Worm (Caenorhabditis elegans) whole organism, L4 larva: ENCODE results near the gene Y7A5A.24.

Source experiments
- F37D6.2 ChIP-seq: sonication (generic microtip); optimal IDR thresholded peaks from 2 replicates; lab custom pipeline; 2016; ENCODE audit warnings: mild to moderate bottlenecking, missing genetic modification characterization, missing compliant biosample characterization
- F44E2.7 ChIP-seq: fragments of 200-800 bp; sonication (Bioruptor generic); IDR thresholded peaks from 2 replicates; pipeline ENCODE4 v2.1.2; 2022; ENCODE audit warnings: missing genetic modification characterization, missing compliant biosample characterization
- F49E8.2 ChIP-seq: sonication (generic microtip); optimal IDR thresholded peaks from 2 replicates; lab custom pipeline; 2016; ENCODE audit warnings: missing compliant biosample characterization, mild to moderate bottlenecking, missing genetic modification characterization, borderline replicate concordance
- R02D3.7 ChIP-seq: fragments of 150-350 bp; sonication (generic microtip); optimal IDR thresholded peaks from 3 replicates; lab custom pipeline; 2014; ENCODE audit warnings: missing biosample characterization, missing genetic modification characterization
- T26A8.4 ChIP-seq: fragments of 200-800 bp; sonication (Bioruptor generic); IDR thresholded peaks from 2 replicates; pipeline ENCODE4 v1.3.6; 2022; ENCODE audit warnings: missing genetic modification characterization, missing compliant biosample characterization
- Y48G9A.11 ChIP-seq: fragments of 200-800 bp; sonication (Bioruptor generic); IDR thresholded peaks from 2 replicates; pipeline ENCODE4 v1.3.6; 2022; ENCODE audit warnings: missing genetic modification reagents, missing genetic modification characterization, missing compliant biosample characterization
- Y75B8A.6 ChIP-seq: fragments of 200-800 bp; sonication (Bioruptor generic); IDR thresholded peaks from 2 replicates; pipeline ENCODE4 v1.3.6; 2022; ENCODE audit warnings: missing genetic modification reagents, missing genetic modification characterization, missing compliant biosample characterization
- ZK337.2 ChIP-seq: fragments of 200-800 bp; sonication (Bioruptor generic); IDR thresholded peaks from 2 replicates; pipeline ENCODE4 v1.3.6; 2022; ENCODE audit warnings: missing genetic modification reagents, missing genetic modification characterization, missing compliant biosample characterization
- aha-1 ChIP-seq: fragments of 150-350 bp; peaks from one replicate; lab custom pipeline; 2014; ENCODE audit warnings: missing biosample characterization, missing genetic modification characterization
- ama-1 ChIP-seq: fragments of 150-350 bp; optimal IDR thresholded peaks from 2 replicates; lab custom pipeline; 2014; ENCODE audit warnings: inconsistent platforms, mixed read lengths
- ceh-20 ChIP-seq: fragments of 200-800 bp; sonication (Bioruptor generic); IDR thresholded peaks from 2 replicates; pipeline ENCODE4 v1.3.6; 2022; ENCODE audit warnings: missing genetic modification reagents, missing genetic modification characterization, missing compliant biosample characterization
- ceh-32 ChIP-seq: sonication (generic microtip); optimal IDR thresholded peaks from 2 replicates; lab custom pipeline; 2016; ENCODE audit warnings: mild to moderate bottlenecking, missing genetic modification characterization, missing compliant biosample characterization; ENCODE audit not compliant: poor library complexity
- ceh-44 ChIP-seq: fragments of 200-800 bp; sonication (Bioruptor generic); IDR thresholded peaks from 2 replicates; pipeline ENCODE4 v1.3.6; 2022; ENCODE audit warnings: missing genetic modification reagents, missing genetic modification characterization, missing compliant biosample characterization
- ceh-62 ChIP-seq: sonication (generic microtip); optimal IDR thresholded peaks from 2 replicates; lab custom pipeline; 2017; ENCODE audit warnings: missing biosample characterization, missing genetic modification characterization
- ceh-82 ChIP-seq: sonication (generic microtip); optimal IDR thresholded peaks from 2 replicates; lab custom pipeline; 2017; ENCODE audit warnings: missing biosample characterization, missing genetic modification characterization
- cey-2 ChIP-seq: sonication (generic microtip); optimal IDR thresholded peaks from 3 replicates; lab custom pipeline; 2017; ENCODE audit warnings: missing genetic modification characterization, mild to moderate bottlenecking, missing compliant biosample characterization, antibody characterized with exemption, borderline replicate concordance; ENCODE audit not compliant: insufficient read depth
- daf-12 ChIP-seq: fragments of 150-350 bp; optimal IDR thresholded peaks from 2 replicates; lab custom pipeline; 2014; ENCODE audit warnings: missing biosample characterization, missing genetic modification reagents, missing genetic modification characterization
- dmd-8 ChIP-seq: fragments of 200-800 bp; sonication (Bioruptor generic); IDR thresholded peaks from 2 replicates; pipeline ENCODE4 v1.3.6; 2022; ENCODE audit warnings: missing genetic modification characterization, missing compliant biosample characterization
- dve-1 ChIP-seq: sonication (generic microtip); optimal IDR thresholded peaks from 2 replicates; lab custom pipeline; 2017; ENCODE audit warnings: antibody characterized with exemption, mild to moderate bottlenecking, missing genetic modification characterization, missing compliant biosample characterization; ENCODE audit not compliant: insufficient read depth
- egl-43 ChIP-seq: fragments of 200-800 bp; sonication (Bioruptor generic); IDR thresholded peaks from 2 replicates; pipeline ENCODE4 v1.3.6; 2022; ENCODE audit warnings: missing genetic modification reagents, missing genetic modification characterization, missing compliant biosample characterization
- hif-1 ChIP-seq, 2 experiments: sonication (generic microtip); optimal IDR thresholded peaks; 2 replicates each; lab custom pipeline; 2016 to 2017; ENCODE audit warnings: missing compliant biosample characterization in 2 of 2, missing genetic modification characterization in 2 of 2, missing genetic modification reagents in 2 of 2, missing genotype in 2 of 2, mild to moderate bottlenecking in 1 of 2
- hlh-11 ChIP-seq: fragments of 200-800 bp; sonication (Bioruptor generic); optimal IDR thresholded peaks from 2 replicates; lab custom pipeline; 2018; ENCODE audit warnings: mild to moderate bottlenecking, missing genetic modification characterization, missing compliant biosample characterization
- hmg-1.1 ChIP-seq: fragments of 200-800 bp; sonication (Bioruptor generic); IDR thresholded peaks from 2 replicates; pipeline ENCODE4 v1.3.6; 2022; ENCODE audit warnings: missing genetic modification reagents, missing genetic modification characterization, missing compliant biosample characterization
- lin-1 ChIP-seq: fragments of 200-800 bp; sonication (Bioruptor generic); IDR thresholded peaks from 2 replicates; pipeline ENCODE4 v1.3.6; 2022; ENCODE audit warnings: missing genetic modification reagents, missing genetic modification characterization, missing compliant biosample characterization
- lin-29 ChIP-seq: fragments of 200-800 bp; sonication (Bioruptor generic); IDR thresholded peaks from 2 replicates; pipeline ENCODE4 v1.3.6; 2022; ENCODE audit warnings: missing genetic modification reagents, missing genetic modification characterization, missing compliant biosample characterization
- lin-38 ChIP-seq: fragments of 200-800 bp; sonication (Bioruptor generic); IDR thresholded peaks from 2 replicates; pipeline ENCODE4 v1.3.6; 2022; ENCODE audit warnings: missing genetic modification reagents, missing genetic modification characterization, missing compliant biosample characterization
- lin-39 ChIP-seq: fragments of 150-350 bp; optimal IDR thresholded peaks from 2 replicates; lab custom pipeline; 2014; ENCODE audit warnings: missing biosample characterization, missing genetic modification reagents, missing genetic modification characterization
- lir-3 ChIP-seq: sonication (generic microtip); optimal IDR thresholded peaks from 2 replicates; lab custom pipeline; 2016; ENCODE audit warnings: mild to moderate bottlenecking, missing genetic modification characterization, missing compliant biosample characterization
- madf-5 ChIP-seq, 2 experiments: fragments of 200-800 bp; sonication (Bioruptor generic); IDR thresholded peaks; 2 replicates each; pipeline ENCODE4 v1.3.6; 2022; ENCODE audit warnings: missing compliant biosample characterization in 2 of 2, missing genetic modification characterization in 2 of 2
- mxl-3 ChIP-seq: fragments of 200-800 bp; sonication (Bioruptor generic); optimal IDR thresholded peaks from 2 replicates; lab custom pipeline; 2018; ENCODE audit warnings: mild to moderate bottlenecking, missing genetic modification characterization, missing compliant biosample characterization
- nhr-10 ChIP-seq: fragments of 150-350 bp; optimal IDR thresholded peaks from 2 replicates; lab custom pipeline; 2014; ENCODE audit warnings: missing biosample characterization, missing genetic modification characterization
- nhr-237 ChIP-seq: sonication (generic microtip); optimal IDR thresholded peaks from 2 replicates; lab custom pipeline; 2017; ENCODE audit warnings: missing biosample characterization, missing genetic modification characterization
- nhr-25 ChIP-seq: sonication (generic microtip); optimal IDR thresholded peaks from 2 replicates; lab custom pipeline; 2017; ENCODE audit warnings: missing genetic modification characterization, mild to moderate bottlenecking, missing compliant biosample characterization, antibody characterized with exemption, moderate library complexity, borderline replicate concordance; ENCODE audit not compliant: insufficient read depth
- nhr-28 ChIP-seq: fragments of 150-350 bp; optimal IDR thresholded peaks from 2 replicates; lab custom pipeline; 2014; ENCODE audit warnings: missing biosample characterization, missing genetic modification characterization
- nhr-48 ChIP-seq: sonication (generic microtip); optimal IDR thresholded peaks from 2 replicates; lab custom pipeline; 2016; ENCODE audit warnings: mild to moderate bottlenecking, missing genetic modification characterization, missing compliant biosample characterization
- nhr-77 ChIP-seq: fragments of 150-350 bp; optimal IDR thresholded peaks from 2 replicates; lab custom pipeline; 2014; ENCODE audit warnings: missing biosample characterization, missing genetic modification characterization
- pha-4 ChIP-seq, 2 experiments: fragments of 150-350 bp in 1 of 2; fragments of 200-800 bp in 1 of 2; sonication (Bioruptor generic) in 1 of 2; IDR thresholded peaks in 1 of 2; optimal IDR thresholded peaks in 1 of 2; 2 replicates each; pipeline versions ENCODE4 v1.3.6 to Lab custom; 2014 to 2022; ENCODE audit warnings: missing genetic modification characterization in 2 of 2, missing genetic modification reagents in 2 of 2, missing biosample characterization in 1 of 2, missing compliant biosample characterization in 1 of 2
- pqm-1 ChIP-seq: sonication (generic microtip); optimal IDR thresholded peaks from 2 replicates; lab custom pipeline; 2017; ENCODE audit warnings: missing biosample characterization, missing genetic modification characterization
- rbr-2 ChIP-seq: sonication (generic microtip); optimal IDR thresholded peaks from 2 replicates; lab custom pipeline; 2016; ENCODE audit warnings: missing genotype, missing genetic modification characterization, missing compliant biosample characterization
- saeg-2 ChIP-seq: fragments of 200-800 bp; sonication (Bioruptor generic); IDR thresholded peaks from 2 replicates; pipeline ENCODE4 v1.3.6; 2022; ENCODE audit warnings: missing genetic modification reagents, missing genetic modification characterization, missing compliant biosample characterization
- sdz-12 ChIP-seq: fragments of 200-800 bp; sonication (Bioruptor generic); optimal IDR thresholded peaks from 2 replicates; lab custom pipeline; 2018; ENCODE audit warnings: mild to moderate bottlenecking, missing genetic modification characterization, missing compliant biosample characterization
- spr-1 ChIP-seq: sonication (generic microtip); optimal IDR thresholded peaks from 2 replicates; lab custom pipeline; 2016; ENCODE audit warnings: mild to moderate bottlenecking, missing genetic modification characterization, missing compliant biosample characterization
- tag-97 ChIP-seq: fragments of 200-800 bp; sonication (Bioruptor generic); IDR thresholded peaks from 2 replicates; pipeline ENCODE4 v1.3.6; 2022; ENCODE audit warnings: missing genetic modification characterization, missing compliant biosample characterization
- tra-1 ChIP-seq: fragments of 200-800 bp; sonication (Bioruptor generic); IDR thresholded peaks from 2 replicates; pipeline ENCODE4 v1.3.6; 2022; ENCODE audit warnings: missing genetic modification reagents, missing genetic modification characterization, missing compliant biosample characterization
- unc-39 ChIP-seq: sonication (generic microtip); optimal IDR thresholded peaks from 2 replicates; lab custom pipeline; 2017; ENCODE audit warnings: missing biosample characterization, missing genetic modification characterization
- unc-62 ChIP-seq, 3 experiments: fragments of 150-350 bp in 1 of 3; sonication (generic microtip); optimal IDR thresholded peaks in 2 of 3; peaks in 1 of 3; 1 replicate in 1 of 3; 2 replicates in 2 of 3; lab custom pipeline; 2014 to 2017; ENCODE audit warnings: missing biosample characterization in 3 of 3, missing genetic modification characterization in 3 of 3, missing genetic modification reagents in 3 of 3, missing genotype in 1 of 3
- vab-7 ChIP-seq: fragments of 200-800 bp; sonication (Bioruptor generic); IDR thresholded peaks from 2 replicates; pipeline ENCODE4 v1.3.6; 2022; ENCODE audit warnings: missing genetic modification reagents, missing genetic modification characterization, missing compliant biosample characterization
- zfp-3 ChIP-seq: fragments of 200-800 bp; sonication (Bioruptor generic); conservative IDR thresholded peaks from 2 replicates; pipeline ENCODE4 v1.3.6; 2022; ENCODE audit warnings: missing genetic modification reagents, missing genetic modification characterization, missing compliant biosample characterization
- zip-2 ChIP-seq: fragments of 150-350 bp; optimal IDR thresholded peaks from 2 replicates; lab custom pipeline; 2014; ENCODE audit warnings: missing biosample characterization, missing genetic modification characterization
- ztf-7 ChIP-seq: fragments of 150-350 bp; optimal IDR thresholded peaks from 2 replicates; lab custom pipeline; 2014; ENCODE audit warnings: missing biosample characterization, missing genetic modification characterization

The Y7A5A.24 gene

ce11 chrX:15779503-15779902, 2.4 kb downstream of the Y7A5A.24 start (continued):
- TF ChIP-seq pha-4 (GFP tag; IDR thresholded peaks at IDR 0.05; lab: Robert Waterston, UW) (peak; percentile 19; the same call in 1 of the 2 replicates), pha-4 (tag; optimal IDR thresholded peaks at IDR 0.05; lab: Kevin White, UChicago) (no peak), hif-1 (tag; optimal IDR thresholded peaks at IDR 0.05; lab: Kevin White, UChicago) (peak in 1 of 2 experiments; percentile 80), lir-3 (no peak), F37D6.2 (tag; lab: Kevin White, UChicago) (no peak), nhr-48 (tag; lab: Kevin White, UChicago) (peak; percentile 70), cey-2 (tag; lab: Kevin White, UChicago) (no peak), ZK337.2 (GFP tag; lab: Robert Waterston, UW) (no peak), zfp-3 (GFP tag; lab: Robert Waterston, UW) (no peak), ceh-62 (tag; lab: Kevin White, UChicago) (no peak), sdz-12 (no peak), R02D3.7 (tag; lab: Kevin White, UChicago) (no peak), nhr-237 (tag; lab: Kevin White, UChicago) (no peak), ceh-20 (GFP tag; lab: Robert Waterston, UW) (no peak), nhr-10 (peak; percentile 43), dve-1 (tag; lab: Kevin White, UChicago) (peak; percentile 94), hlh-11 (tag; lab: Kevin White, UChicago) (peak; percentile 94), madf-5 (GFP tag; IDR thresholded peaks at IDR 0.05; lab: Robert Waterston, UW) (no peak), ceh-32 (tag; lab: Kevin White, UChicago) (no peak), ceh-82 (tag; lab: Kevin White, UChicago) (no peak), rbr-2 (tag; lab: Kevin White, UChicago) (no peak), mxl-3 (GFP tag; lab: Kevin White, UChicago) (peak; percentile 72), dmd-8 (GFP tag; lab: Robert Waterston, UW) (no peak), unc-62 (GFP tag; optimal IDR thresholded peaks at IDR 0.05 in 1 of 2; lab: Kevin White, UChicago) (peak in 1 of 2 experiments; percentile 96), unc-62 (tag; optimal IDR thresholded peaks at IDR 0.05; lab: Kevin White, UChicago) (no peak), vab-7 (no peak), pqm-1 (tag; lab: Kevin White, UChicago) (peak; percentile 98), egl-43 (GFP tag; lab: Robert Waterston, UW) (no peak), nhr-77 (tag; lab: Kevin White, UChicago) (peak; percentile 69), lin-38 (GFP tag; lab: Robert Waterston, UW) (peak; percentile 42), nhr-25 (tag; lab: Kevin White, UChicago) (no peak), zip-2 (tag; lab: Kevin White, UChicago) (no peak), lin-29 (no peak), tag-97 (GFP tag; lab: Robert Waterston, UW) (no peak), unc-39 (tag; lab: Kevin White, UChicago) (no peak), Y75B8A.6 (no peak), daf-12 (tag; lab: Kevin White, UChicago) (no peak), aha-1 (tag; lab: Kevin White, UChicago) (peak; percentile 92), T26A8.4 (peak; percentile 43), ceh-44 (GFP tag; lab: Robert Waterston, UW) (no peak), F44E2.7 (no peak), lin-39 (tag; lab: Kevin White, UChicago) (no peak), tra-1 (GFP tag; lab: Robert Waterston, UW) (peak; percentile 65), ztf-7 (tag; lab: Kevin White, UChicago) (no peak), spr-1 (tag; lab: Kevin White, UChicago) (no peak), F49E8.2 (tag; lab: Kevin White, UChicago) (no peak), saeg-2 (GFP tag; lab: Robert Waterston, UW) (no peak), ama-1 (lab: Kevin White, UChicago) (no peak), Y48G9A.11 (GFP tag; lab: Robert Waterston, UW) (no peak), hmg-1.1 (0 out of 2 replicates have a peak, but pooled peaks have one; percentile 31), lin-1 (GFP tag; lab: Robert Waterston, UW) (peak; percentile 90), nhr-28 (peak; percentile 94)
